Worm (Caenorhabditis elegans) whole organism, L3 larva: Measurements from ENCODE around the gene srx-22.

Experiments used
- ZK546.5 ChIP-seq: sonication (generic microtip); optimal IDR thresholded peaks from 2 replicates; lab custom pipeline; 2017; ENCODE audit warnings: missing biosample characterization, missing genetic modification characterization
- fos-1 ChIP-seq: fragments of 150-350 bp; optimal IDR thresholded peaks from 2 replicates; lab custom pipeline; 2014; ENCODE audit warnings: missing biosample characterization, missing genetic modification characterization
- mdl-1 ChIP-seq: fragments of 150-350 bp; optimal IDR thresholded peaks from 2 replicates; lab custom pipeline; 2014; ENCODE audit warnings: missing biosample characterization, missing genetic modification characterization
- nhr-11 ChIP-seq: fragments of 150-350 bp; optimal IDR thresholded peaks from 2 replicates; lab custom pipeline; 2014; ENCODE audit warnings: missing biosample characterization, missing genetic modification characterization
- pha-4 ChIP-seq: fragments of 150-350 bp; optimal IDR thresholded peaks from 2 replicates; lab custom pipeline; 2014; ENCODE audit warnings: missing biosample characterization, missing genetic modification reagents, missing genetic modification characterization
- skn-1 ChIP-seq: fragments of 150-350 bp; optimal IDR thresholded peaks from 2 replicates; lab custom pipeline; 2014; ENCODE audit warnings: missing biosample characterization, missing genetic modification characterization
- tbx-2 ChIP-seq: sonication (generic microtip); optimal IDR thresholded peaks from 2 replicates; lab custom pipeline; 2016; ENCODE audit warnings: mild to moderate bottlenecking, missing genetic modification characterization, missing compliant biosample characterization

DNA sequence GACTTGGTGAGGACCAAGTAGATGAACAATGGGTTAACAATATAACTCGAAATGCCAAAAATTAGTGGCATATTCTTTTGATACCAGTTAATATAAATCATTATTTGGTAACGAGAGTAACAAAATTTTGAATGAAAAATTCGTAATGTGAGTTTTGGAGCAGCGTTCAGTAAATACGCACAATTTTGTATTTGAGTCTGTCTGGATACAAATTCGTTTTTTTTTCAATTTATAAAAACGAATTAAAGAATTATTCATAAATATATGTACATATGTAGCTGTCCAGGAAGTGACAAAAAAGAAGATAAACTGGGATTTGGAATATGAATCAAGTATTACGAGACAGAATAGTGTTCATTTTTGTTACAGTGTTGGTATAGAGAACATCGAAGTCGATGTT is 26.8 kb upstream of the srx-22 start, which contains the start of gene srj-5:
- TF ChIP-seq ZK546.5 (tag; lab: Kevin White, UChicago) (no peak), tbx-2 (tag; lab: Kevin White, UChicago) (no peak), mdl-1 (no peak), skn-1 (tag; lab: Kevin White, UChicago) (no peak), nhr-11 (tag; lab: Kevin White, UChicago) (no peak), fos-1 (tag; lab: Kevin White, UChicago) (no peak), pha-4 (no peak)
